Fruit fly (Drosophila melanogaster) whole organism, embryonic: ENCODE results near the gene Hrb27C.

Source experiments
- Abd-B ChIP-seq: fragments of 200-800 bp; sonication (Bioruptor generic); optimal IDR thresholded peaks from 2 replicates; lab custom pipeline; 2018; ENCODE audit warnings: missing biosample characterization, mild to moderate bottlenecking, missing genetic modification characterization, moderate library complexity
- Asciz ChIP-seq: fragments of 200-800 bp; sonication (Bioruptor generic); optimal IDR thresholded peaks from 2 replicates; lab custom pipeline; 2017; ENCODE audit warnings: missing biosample characterization, mild to moderate bottlenecking, missing genetic modification characterization, missing genetic modification reagents
- B-H1 ChIP-seq: fragments of 200-800 bp; sonication (Bioruptor generic); IDR thresholded peaks from 3 replicates; pipeline ENCODE4 v1.3.6; 2022; ENCODE audit warnings: missing biosample characterization, missing genetic modification characterization
- CG11085 ChIP-seq: fragments of 200-800 bp; sonication (Bioruptor generic); IDR thresholded peaks from 2 replicates; pipeline ENCODE4 v1.3.6; 2022; ENCODE audit warnings: missing biosample characterization, missing genetic modification characterization
- CG12942 ChIP-seq: fragments of 200-800 bp; sonication (Bioruptor generic); optimal IDR thresholded peaks from 3 replicates; lab custom pipeline; 2016; ENCODE audit warnings: missing biosample characterization, missing genetic modification characterization
- CG14014 ChIP-seq: fragments of 200-800 bp; sonication (Bioruptor generic); IDR thresholded peaks from 2 replicates; pipeline ENCODE4 v1.3.6; 2022; ENCODE audit warnings: missing biosample characterization, missing genetic modification characterization
- CG15073 ChIP-seq: fragments of 200-800 bp; sonication (Bioruptor generic); optimal IDR thresholded peaks from 2 replicates; lab custom pipeline; 2016; ENCODE audit warnings: missing biosample characterization, missing genetic modification characterization
- CG1529 ChIP-seq: fragments of 200-800 bp; sonication (Bioruptor generic); optimal IDR thresholded peaks from 3 replicates; lab custom pipeline; 2018; ENCODE audit warnings: missing biosample characterization, missing genetic modification characterization
- CG1602 ChIP-seq: fragments of 200-800 bp; sonication (Bioruptor generic); optimal IDR thresholded peaks from 3 replicates; lab custom pipeline; 2016; ENCODE audit warnings: missing biosample characterization, missing genetic modification characterization
- CG17359 ChIP-seq: fragments of 200-800 bp; sonication (Bioruptor generic); optimal IDR thresholded peaks from 3 replicates; lab custom pipeline; 2018; ENCODE audit warnings: missing biosample characterization, mild to moderate bottlenecking, missing genetic modification characterization, moderate library complexity
- CG17361 ChIP-seq: fragments of 200-800 bp; sonication (Bioruptor generic); IDR thresholded peaks from 3 replicates; pipeline ENCODE4 v1.3.6; 2022; ENCODE audit warnings: missing biosample characterization, missing genetic modification characterization
- CG17829 ChIP-seq: fragments of 200-800 bp; optimal IDR thresholded peaks from 2 replicates; lab custom pipeline; 2019; ENCODE audit warnings: missing biosample characterization, mild to moderate bottlenecking, missing genetic modification characterization, moderate library complexity
- CG2875 ChIP-seq: fragments of 200-800 bp; sonication (Bioruptor generic); optimal IDR thresholded peaks from 2 replicates; lab custom pipeline; 2017; ENCODE audit warnings: missing biosample characterization, mild to moderate bottlenecking, missing genetic modification characterization, missing genetic modification reagents
- CG4424 ChIP-seq: fragments of 200-800 bp; sonication (Bioruptor generic); optimal IDR thresholded peaks from 3 replicates; lab custom pipeline; 2016; ENCODE audit warnings: missing biosample characterization, missing genetic modification characterization
- CG4617 ChIP-seq: fragments of 200-800 bp; sonication (Bioruptor generic); optimal IDR thresholded peaks from 3 replicates; lab custom pipeline; 2016; ENCODE audit warnings: missing biosample characterization, missing genetic modification characterization, borderline replicate concordance
- CG4854 ChIP-seq: fragments of 200-800 bp; sonication (Bioruptor generic); optimal IDR thresholded peaks from 2 replicates; lab custom pipeline; 2016; ENCODE audit warnings: missing biosample characterization, missing genetic modification characterization, inconsistent platforms
- CG5953 ChIP-seq: fragments of 200-800 bp; sonication (Bioruptor generic); IDR thresholded peaks from 2 replicates; pipeline ENCODE4 v1.3.6; 2022; ENCODE audit warnings: missing biosample characterization, missing genetic modification characterization
- CG6791 ChIP-seq: fragments of 200-800 bp; sonication (Bioruptor generic); IDR thresholded peaks from 3 replicates; pipeline ENCODE4 v1.3.6; 2022; ENCODE audit warnings: missing biosample characterization, missing genetic modification characterization; ENCODE audit not compliant: partially characterized antibody
- CG7556 ChIP-seq: fragments of 200-800 bp; sonication (Bioruptor generic); optimal IDR thresholded peaks from 2 replicates; lab custom pipeline; 2017; ENCODE audit warnings: missing biosample characterization, mild to moderate bottlenecking, missing genetic modification characterization
- CG7928 ChIP-seq: fragments of 200-800 bp; sonication (Bioruptor generic); optimal IDR thresholded peaks from 2 replicates; lab custom pipeline; 2017; ENCODE audit warnings: missing biosample characterization, mild to moderate bottlenecking, missing genetic modification characterization
- CG7963 ChIP-seq: fragments of 200-800 bp; sonication (Bioruptor generic); IDR thresholded peaks from 3 replicates; pipeline ENCODE4 v1.3.6; 2022; ENCODE audit warnings: missing biosample characterization, missing genetic modification characterization; ENCODE audit not compliant: partially characterized antibody
- CG8281 ChIP-seq: fragments of 200-800 bp; sonication (Bioruptor generic); optimal IDR thresholded peaks from 2 replicates; lab custom pipeline; 2018; ENCODE audit warnings: missing biosample characterization, mild to moderate bottlenecking, missing genetic modification characterization, moderate library complexity
- CG8765 ChIP-seq: fragments of 200-800 bp; sonication (Bioruptor generic); IDR thresholded peaks from 2 replicates; pipeline ENCODE4 v1.3.6; 2022; ENCODE audit warnings: missing biosample characterization, missing genetic modification characterization
- CG9437 ChIP-seq: fragments of 200-800 bp; sonication (Bioruptor generic); optimal IDR thresholded peaks from 2 replicates; lab custom pipeline; 2018; ENCODE audit warnings: missing biosample characterization, mild to moderate bottlenecking, missing genetic modification characterization
- D ChIP-seq, 2 experiments: fragments of 200-800 bp in 1 of 2; fragments of >200 bp in 1 of 2; sonication (Bioruptor generic) in 1 of 2; optimal IDR thresholded peaks; 2 replicates in 1 of 2; 3 replicates in 1 of 2; lab custom pipeline; 2017; ENCODE audit warnings: mild to moderate bottlenecking in 1 of 2, missing biosample characterization in 1 of 2, missing genetic modification characterization in 1 of 2, missing genetic modification reagents in 1 of 2
- Dek ChIP-seq: fragments of 200-800 bp; sonication (Bioruptor generic); optimal IDR thresholded peaks from 3 replicates; lab custom pipeline; 2019; ENCODE audit warnings: missing biosample characterization, mild to moderate bottlenecking, missing genetic modification characterization, moderate library complexity
- Drgx ChIP-seq: fragments of 200-800 bp; sonication (Bioruptor generic); IDR thresholded peaks from 2 replicates; pipeline ENCODE4 v1.3.6; 2022; ENCODE audit warnings: missing biosample characterization, missing genetic modification characterization
- HLH54F ChIP-seq: fragments of 200-800 bp; sonication (Bioruptor generic); optimal IDR thresholded peaks from 3 replicates; lab custom pipeline; 2016; ENCODE audit warnings: missing biosample characterization, missing genetic modification characterization
- Hsf ChIP-seq: fragments of 200-800 bp; sonication (Bioruptor generic); optimal IDR thresholded peaks from 3 replicates; lab custom pipeline; 2016; ENCODE audit warnings: missing biosample characterization, missing genetic modification characterization
- Mad ChIP-seq: fragments of 200-800 bp; sonication (Bioruptor generic); optimal IDR thresholded peaks from 2 replicates; lab custom pipeline; 2016; ENCODE audit warnings: missing biosample characterization, missing genetic modification characterization
- Nf-YA ChIP-seq: fragments of 200-800 bp; sonication (Bioruptor generic); IDR thresholded peaks from 2 replicates; pipeline ENCODE4 v1.3.6; 2022; ENCODE audit warnings: missing biosample characterization, missing genetic modification characterization
- Sin3A ChIP-seq: fragments of >200 bp; optimal IDR thresholded peaks from 2 replicates; lab custom pipeline; 2018
- YL-1 ChIP-seq: fragments of 200-800 bp; sonication (Bioruptor generic); optimal IDR thresholded peaks from 3 replicates; lab custom pipeline; 2017; ENCODE audit warnings: missing biosample characterization, mild to moderate bottlenecking, missing genetic modification characterization
- ap ChIP-seq: fragments of 200-800 bp; sonication (Bioruptor generic); IDR thresholded peaks from 2 replicates; pipeline ENCODE4 v1.3.6; 2022; ENCODE audit warnings: missing biosample characterization, missing genetic modification characterization
- chinmo ChIP-seq: fragments of 200-800 bp; sonication (Bioruptor generic); IDR thresholded peaks from 4 replicates; pipeline ENCODE4 v1.3.6; 2022; ENCODE audit warnings: missing biosample characterization, missing genetic modification characterization; ENCODE audit not compliant: partially characterized antibody
- danr ChIP-seq: fragments of 200-800 bp; sonication (Bioruptor generic); IDR thresholded peaks from 2 replicates; pipeline ENCODE4 v1.3.6; 2022; ENCODE audit warnings: missing biosample characterization, missing genetic modification characterization
- en ChIP-seq: fragments of 200-800 bp; sonication (Bioruptor generic); optimal IDR thresholded peaks from 2 replicates; lab custom pipeline; 2016; ENCODE audit warnings: missing biosample characterization, missing genetic modification characterization
- eyg ChIP-seq: fragments of 200-800 bp; sonication (Bioruptor generic); optimal IDR thresholded peaks from 3 replicates; lab custom pipeline; 2016; ENCODE audit warnings: missing biosample characterization, missing genetic modification characterization
- fru ChIP-seq: fragments of >200 bp; optimal IDR thresholded peaks from 2 replicates; lab custom pipeline; 2017
- gcm ChIP-seq: fragments of 200-800 bp; sonication (Bioruptor generic); optimal IDR thresholded peaks from 2 replicates; lab custom pipeline; 2019; ENCODE audit warnings: missing biosample characterization, mild to moderate bottlenecking, missing genetic modification characterization, moderate library complexity
- ken ChIP-seq: fragments of 200-800 bp; sonication (Bioruptor generic); IDR thresholded peaks from 3 replicates; pipeline ENCODE4 v1.3.6; 2022; ENCODE audit warnings: missing biosample characterization, missing genetic modification characterization
- lab ChIP-seq: fragments of 200-800 bp; sonication (Bioruptor generic); optimal IDR thresholded peaks from 3 replicates; lab custom pipeline; 2017; ENCODE audit warnings: missing biosample characterization, missing genetic modification characterization, mild to moderate bottlenecking, moderate library complexity, missing genetic modification reagents
- nerfin-1 ChIP-seq: fragments of 200-800 bp; sonication (Bioruptor generic); optimal IDR thresholded peaks from 3 replicates; lab custom pipeline; 2019; ENCODE audit warnings: missing biosample characterization, mild to moderate bottlenecking, missing genetic modification characterization, moderate library complexity
- nerfin-2 ChIP-seq: fragments of 200-800 bp; sonication (Bioruptor generic); IDR thresholded peaks from 2 replicates; pipeline ENCODE4 v1.3.6; 2022; ENCODE audit warnings: missing biosample characterization, missing genetic modification characterization; ENCODE audit not compliant: partially characterized antibody
- sim ChIP-seq: fragments of 200-800 bp; sonication (Bioruptor generic); IDR thresholded peaks from 2 replicates; pipeline ENCODE4 v1.3.6; 2022; ENCODE audit warnings: missing biosample characterization, missing genetic modification characterization
- slou ChIP-seq: fragments of 200-800 bp; sonication (Bioruptor generic); optimal IDR thresholded peaks from 3 replicates; lab custom pipeline; 2016; ENCODE audit warnings: missing biosample characterization, missing genetic modification characterization
- sob ChIP-seq: fragments of 200-800 bp; sonication (Bioruptor generic); IDR thresholded peaks from 2 replicates; pipeline ENCODE4 v1.3.6; 2022; ENCODE audit warnings: missing biosample characterization, missing genetic modification characterization
- vvl ChIP-seq: fragments of 200-800 bp; sonication (Bioruptor generic); IDR thresholded peaks from 2 replicates; pipeline ENCODE4 v1.3.6; 2022; ENCODE audit warnings: missing biosample characterization, missing genetic modification characterization
- zf30C ChIP-seq: fragments of 200-800 bp; sonication (Bioruptor generic); optimal IDR thresholded peaks from 3 replicates; lab custom pipeline; 2018; ENCODE audit warnings: missing biosample characterization, mild to moderate bottlenecking, missing genetic modification characterization

Gene Hrb27C

DNA sequence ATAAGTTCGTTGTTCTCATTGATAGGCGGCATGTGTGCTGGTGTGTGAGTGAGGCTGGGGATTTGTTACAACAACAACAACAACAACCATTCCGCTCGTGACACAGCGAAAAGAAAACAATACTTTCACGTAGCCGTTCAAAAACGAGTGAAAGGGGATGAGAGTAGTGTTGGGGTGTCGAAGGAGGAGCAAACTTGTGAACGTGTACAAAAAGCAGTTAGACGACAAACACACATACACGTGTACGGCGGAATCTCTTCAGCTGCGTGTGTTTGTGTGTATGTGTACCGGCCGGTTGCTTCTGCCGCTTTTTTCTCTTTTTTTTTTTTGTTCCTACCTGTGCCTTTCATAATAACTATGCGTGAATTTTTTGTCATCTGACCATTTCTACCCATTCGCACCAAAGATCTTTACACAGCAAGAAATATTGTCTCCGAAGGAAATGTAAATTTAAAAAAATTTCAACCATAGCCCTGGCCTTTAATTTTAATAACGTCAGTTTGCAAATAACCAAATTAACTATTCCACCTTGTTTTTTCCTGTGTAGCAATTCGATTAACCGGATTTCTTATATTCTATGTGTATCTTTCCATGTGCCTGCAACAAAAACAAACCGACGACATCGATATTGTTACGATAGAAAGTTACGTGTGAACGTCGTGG lies 1.7 kb downstream of the Hrb27C start (continued):
- TF ChIP-seq Drgx (GFP tag; lab: Robert Waterston, UW) = no peak; the same call in 1 of the 2 replicates
- no peak for TF ChIP-seq nerfin-2 (GFP tag; lab: Robert Waterston, UW)
- TF ChIP-seq HLH54F (GFP tag; lab: Kevin White, UChicago) = peak; percentile 41
- TF ChIP-seq CG17361 (GFP tag; lab: Robert Waterston, UW) = 0 out of 3 replicates have a peak, but pooled peaks have one; percentile 58
- TF ChIP-seq danr (GFP tag; lab: Robert Waterston, UW) = 0 out of 2 replicates have a peak, but pooled peaks have one; percentile 30
- no peak for TF ChIP-seq CG6791 (GFP tag; lab: Robert Waterston, UW)
- TF ChIP-seq en (GFP tag; lab: Kevin White, UChicago) = peak; percentile 67
- TF ChIP-seq chinmo (GFP tag; lab: Robert Waterston, UW) = 0 out of 4 replicates have a peak, but pooled peaks have one; percentile 18
- TF ChIP-seq nerfin-1 (tag; lab: Kevin White, UChicago) = peak; percentile 74
- TF ChIP-seq Nf-YA (GFP tag; lab: Robert Waterston, UW) = 0 out of 2 replicates have a peak, but pooled peaks have one; percentile 29
- TF ChIP-seq vvl (GFP tag; lab: Robert Waterston, UW) = peak; percentile 88; the same call in 1 of the 2 replicates
- TF ChIP-seq gcm (GFP tag; lab: Kevin White, UChicago) = peak; percentile 61
- TF ChIP-seq CG9437 (GFP tag; lab: Kevin White, UChicago) = no peak
- TF ChIP-seq CG1529 (GFP tag; lab: Kevin White, UChicago) = peak; percentile 75
- TF ChIP-seq CG7928 = no peak
- TF ChIP-seq Dek (tag; lab: Kevin White, UChicago) = no peak
- TF ChIP-seq Mad (GFP tag; lab: Kevin White, UChicago) = peak; percentile 63
- peak; percentile 46 for TF ChIP-seq CG4617 (GFP tag; lab: Kevin White, UChicago)
- peak; percentile 76 for TF ChIP-seq lab (GFP tag; lab: Kevin White, UChicago)
- TF ChIP-seq CG11085 (GFP tag; lab: Robert Waterston, UW) = no peak
- TF ChIP-seq B-H1 = no peak; the same call in 2 of the 3 replicates
- TF ChIP-seq ken = peak; percentile 83
- peak; percentile 76 for TF ChIP-seq CG5953
- TF ChIP-seq CG8765 (GFP tag; lab: Robert Waterston, UW) = no peak; the same call in 1 of the 2 replicates
- TF ChIP-seq Sin3A (lab: Kevin White, UChicago) = no peak
- peak; percentile 74 for TF ChIP-seq CG4424 (GFP tag; lab: Kevin White, UChicago)
- peak; percentile 37 for TF ChIP-seq CG4854
- no peak for TF ChIP-seq CG8281 (tag; lab: Kevin White, UChicago)
- peak; percentile 74; the same call in 1 of the 2 replicates for TF ChIP-seq sob
- TF ChIP-seq ap (GFP tag; lab: Robert Waterston, UW) = peak; percentile 72
- TF ChIP-seq CG7963 (GFP tag; lab: Robert Waterston, UW) = no peak
- peak; percentile 83 for TF ChIP-seq CG17359 (tag; lab: Kevin White, UChicago)
- peak; percentile 8 for TF ChIP-seq CG15073 (GFP tag; lab: Kevin White, UChicago)
- TF ChIP-seq Abd-B (GFP tag; lab: Kevin White, UChicago) = no peak
- peak; percentile 74 for TF ChIP-seq CG17829 (tag; lab: Kevin White, UChicago)
- no peak for TF ChIP-seq fru
- TF ChIP-seq zf30C = peak; percentile 89
- TF ChIP-seq YL-1 (GFP tag; lab: Kevin White, UChicago) = no peak
- no peak for TF ChIP-seq slou
- no peak for TF ChIP-seq eyg (GFP tag; lab: Kevin White, UChicago)
- peak; percentile 73 for TF ChIP-seq Hsf
- peak; percentile 60 for TF ChIP-seq CG1602 (GFP tag; lab: Kevin White, UChicago)
- TF ChIP-seq D (optimal IDR thresholded peaks at IDR 0.05; lab: Kevin White, UChicago) = no peak
- peak; percentile 60 for TF ChIP-seq D (GFP tag; optimal IDR thresholded peaks at IDR 0.05; lab: Kevin White, UChicago)
- TF ChIP-seq CG12942 = peak; percentile 27
- TF ChIP-seq sim (GFP tag; lab: Robert Waterston, UW) = peak; percentile 70; the same call in 1 of the 2 replicates
- peak; percentile 48 for TF ChIP-seq CG2875 (GFP tag; lab: Kevin White, UChicago)
- peak; percentile 84; the same call in 1 of the 2 replicates for TF ChIP-seq CG14014 (GFP tag; lab: Robert Waterston, UW)
- peak; percentile 35 for TF ChIP-seq CG7556 (GFP tag; lab: Kevin White, UChicago)
- TF ChIP-seq Asciz (GFP tag; lab: Kevin White, UChicago) = peak; percentile 78
